Worm (Caenorhabditis elegans): ENCODE measurements around the gene R06F6.8.
A peak's percentile ranks its signal among the peaks of the same experiment; 100 is the strongest.

R06F6.8 gene

ce11 chrII:10847057-10847456 is 27.3 kb upstream of the R06F6.8 start:
- no peak for TF ChIP-seq unc-62 (GFP tag; optimal IDR thresholded peaks at IDR 0.05)

- no peak for TF ChIP-seq ama-1 (optimal IDR thresholded peaks at IDR 0.05)
- TF ChIP-seq nhr-237 (tag; optimal IDR thresholded peaks at IDR 0.05): no peak
- TF ChIP-seq elt-1 (tag; optimal IDR thresholded peaks at IDR 0.05): no peak
- no peak for TF ChIP-seq unc-39 (tag; optimal IDR thresholded peaks at IDR 0.05)
- TF ChIP-seq elt-3 (tag; optimal IDR thresholded peaks at IDR 0.05): no peak
- no peak for TF ChIP-seq aly-2 (tag; optimal IDR thresholded peaks at IDR 0.05)
- TF ChIP-seq peb-1 (tag; optimal IDR thresholded peaks at IDR 0.05): no peak
- TF ChIP-seq unc-55 (GFP tag; optimal IDR thresholded peaks at IDR 0.05): no peak
These were observed 23.7 kb upstream of the R06F6.8 start, which contains the start of gene M106.8 for ce11 chrII:10843527-10843926. TSS of gene M106.8 (minus strand) at chrII:10843627.

DNA sequence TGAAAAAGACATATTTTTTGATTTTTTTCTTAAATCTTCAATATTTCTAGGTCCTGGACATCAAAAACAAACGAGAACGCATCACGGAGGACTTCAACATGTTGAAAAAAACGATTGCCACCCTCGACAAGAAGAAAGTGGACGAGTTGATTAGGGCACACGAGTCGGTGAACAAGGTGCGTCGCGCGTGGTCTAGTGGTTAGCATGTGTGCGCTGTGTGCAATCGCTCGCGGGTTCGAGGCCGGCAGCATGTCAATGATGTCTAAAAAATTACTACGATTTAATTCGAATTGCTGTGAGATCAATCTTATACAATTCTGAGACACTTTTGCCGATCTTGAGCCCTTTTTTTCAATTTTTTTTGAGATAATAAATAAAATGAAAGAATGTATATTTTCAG is 20.3 kb upstream of the R06F6.8 start:
- TF ChIP-seq crh-2 (tag; optimal IDR thresholded peaks at IDR 0.05) (peak; percentile 81), peb-1 (tag; optimal IDR thresholded peaks at IDR 0.05) (no peak), nhr-10 (tag; optimal IDR thresholded peaks at IDR 0.05) (no peak), blmp-1 (tag; optimal IDR thresholded peaks at IDR 0.05; ENCODE audit: insufficient read depth) (peak; percentile 28), Y55F3AM.14 (GFP tag; optimal IDR thresholded peaks at IDR 0.05) (peak; percentile 74), ceh-82 (tag; optimal IDR thresholded peaks at IDR 0.05) (no peak), egl-27 (tag; optimal IDR thresholded peaks at IDR 0.05) (peak; percentile 48), R02D3.7 (tag; optimal IDR thresholded peaks at IDR 0.05) (peak; percentile 24), elt-1 (tag; optimal IDR thresholded peaks at IDR 0.05) (no peak), aly-2 (tag; optimal IDR thresholded peaks at IDR 0.05) (no peak), gmeb-1 (tag; optimal IDR thresholded peaks at IDR 0.05) (peak; percentile 79), nhr-23 (tag; optimal IDR thresholded peaks at IDR 0.05) (no peak), nhr-237 (tag; optimal IDR thresholded peaks at IDR 0.05) (no peak), nhr-11 (tag; optimal IDR thresholded peaks at IDR 0.05) (no peak), lin-11 (tag; optimal IDR thresholded peaks at IDR 0.05) (peak; percentile 53), ztf-1 (GFP tag; conservative IDR thresholded peaks at IDR 0.05) (no peak), lin-39 (tag; optimal IDR thresholded peaks at IDR 0.05) (no peak), unc-62 (GFP tag; optimal IDR thresholded peaks at IDR 0.05) (no peak), mdl-1 (tag; optimal IDR thresholded peaks at IDR 0.05) (peak; percentile 12 to 40), sma-9 (GFP tag; optimal IDR thresholded peaks at IDR 0.05) (peak; percentile 81), sma-9 (tag; optimal IDR thresholded peaks at IDR 0.05) (no peak), nhr-6 (tag; optimal IDR thresholded peaks at IDR 0.05) (peak; percentile 49), nhr-12 (tag; optimal IDR thresholded peaks at IDR 0.05) (no peak), alr-1 (tag; optimal IDR thresholded peaks at IDR 0.05) (no peak), fos-1 (tag; optimal IDR thresholded peaks at IDR 0.05) (peak; percentile 59), nhr-77 (tag; optimal IDR thresholded peaks at IDR 0.05) (no peak), nhr-25 (tag; optimal IDR thresholded peaks at IDR 0.05) (peak; percentile 59), sma-3 (GFP tag; optimal IDR thresholded peaks at IDR 0.05) (peak; percentile 78), zag-1 (tag; optimal IDR thresholded peaks at IDR 0.05) (peak; percentile 45), snpc-4 (tag; optimal IDR thresholded peaks at IDR 0.05) (peak; percentile 75), lin-13 (GFP tag; optimal IDR thresholded peaks at IDR 0.05) (peak; percentile 74), skn-1 (tag; optimal IDR thresholded peaks at IDR 0.05) (no peak), ztf-11 (tag; optimal IDR thresholded peaks at IDR 0.05) (no peak), lsy-2 (tag; optimal IDR thresholded peaks at IDR 0.05) (peak; percentile 63 to 82), ama-1 (optimal IDR thresholded peaks at IDR 0.05) (no peak), unc-55 (GFP tag; optimal IDR thresholded peaks at IDR 0.05) (peak; percentile 47), C34F6.9 (tag; optimal IDR thresholded peaks at IDR 0.05) (peak; percentile 79), elt-3 (tag; optimal IDR thresholded peaks at IDR 0.05) (no peak), dmd-4 (tag; optimal IDR thresholded peaks at IDR 0.05) (no peak), ceh-16 (tag; optimal IDR thresholded peaks at IDR 0.05) (peak; percentile 11), sem-4 (tag; optimal IDR thresholded peaks at IDR 0.05) (peak; percentile 41), mab-5 (tag; optimal IDR thresholded peaks at IDR 0.05) (peak; percentile 51), ztf-4 (tag; optimal IDR thresholded peaks at IDR 0.05) (peak; percentile 39), mbf-1 (tag; optimal IDR thresholded peaks at IDR 0.05) (no peak), unc-39 (tag; optimal IDR thresholded peaks at IDR 0.05) (no peak), ZK546.5 (tag; optimal IDR thresholded peaks at IDR 0.05) (no peak), F13H6.1 (tag; optimal IDR thresholded peaks at IDR 0.05) (peak; percentile 80), nhr-129 (tag; optimal IDR thresholded peaks at IDR 0.05) (peak; percentile 91), nhr-21 (tag; optimal IDR thresholded peaks at IDR 0.05) (peak; percentile 87)

Measured in whole organism, L2 larva.